Fruit fly (Drosophila melanogaster): ENCODE results near the gene Polr3D.

Gene Polr3D

DNA sequence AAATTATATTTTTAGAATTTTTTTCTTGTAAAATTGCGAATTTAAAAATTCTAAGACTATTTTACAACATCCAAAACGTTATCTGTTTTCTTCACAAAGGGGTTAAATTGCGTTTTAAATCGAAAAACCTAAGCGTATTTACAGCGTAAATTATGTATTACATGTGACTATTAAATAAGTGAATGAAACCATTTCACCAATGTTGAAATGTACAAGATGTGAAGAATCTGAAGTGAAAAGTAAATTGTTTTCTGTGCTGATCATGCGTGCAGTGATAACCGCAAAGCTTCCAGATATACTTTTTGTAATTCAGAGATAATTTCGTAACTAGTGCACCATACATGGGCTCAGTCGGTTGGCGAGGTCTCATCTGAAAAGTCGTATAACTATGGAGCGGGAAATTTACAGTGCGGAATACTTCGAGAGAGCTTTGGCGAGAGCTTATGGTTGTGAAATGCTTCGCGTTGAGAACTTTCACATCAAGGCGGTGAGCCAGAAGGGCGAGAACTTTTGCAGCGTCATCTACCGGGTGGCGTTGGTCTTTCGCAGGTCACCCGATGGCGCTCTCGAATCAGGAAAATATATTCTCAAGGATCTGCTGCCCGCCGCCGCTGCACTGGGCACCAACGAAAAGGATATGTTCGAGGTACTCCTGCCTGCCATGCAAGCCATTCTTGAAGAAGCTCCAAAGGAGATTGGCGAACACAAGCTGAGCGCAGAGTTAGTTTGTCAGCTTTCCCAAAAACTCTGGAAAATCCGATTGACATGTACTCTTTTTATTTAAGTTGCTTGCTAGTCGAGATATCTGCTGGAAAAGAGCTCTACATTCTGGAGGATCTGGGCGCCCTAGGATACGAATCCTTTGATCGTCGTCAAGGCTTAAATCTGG, 4.9 kb upstream of the Polr3D start:
- TF ChIP-seq ovo (GFP tag; optimal IDR thresholded peaks at IDR 0.05) (no peak), bab1 (GFP tag; optimal IDR thresholded peaks at IDR 0.05) (peak; percentile 79), Hr96 (GFP tag; optimal IDR thresholded peaks at IDR 0.05) (peak; percentile 13), CG7101 (tag; optimal IDR thresholded peaks at IDR 0.05) (peak; percentile 52), cic (GFP tag; optimal IDR thresholded peaks at IDR 0.05) (peak; percentile 60), CG1620 (GFP tag; optimal IDR thresholded peaks at IDR 0.05) (no peak), Crg-1 (GFP tag; optimal IDR thresholded peaks at IDR 0.05) (peak; percentile 52), tj (GFP tag; optimal IDR thresholded peaks at IDR 0.05) (no peak), pad (GFP tag; optimal IDR thresholded peaks at IDR 0.05) (peak; percentile 37), CG14711 (tag; optimal IDR thresholded peaks at IDR 0.05) (peak; percentile 45), CG33017 (tag; optimal IDR thresholded peaks at IDR 0.05) (peak; percentile 64), Mnt (GFP tag; optimal IDR thresholded peaks at IDR 0.05) (peak; percentile 49), CG11617 (GFP tag; optimal IDR thresholded peaks at IDR 0.05) (peak; percentile 75), CG12768 (GFP tag; optimal IDR thresholded peaks at IDR 0.05) (peak; percentile 64), cnc (optimal IDR thresholded peaks at IDR 0.05) (peak; percentile 31 to 85)

DNA sequence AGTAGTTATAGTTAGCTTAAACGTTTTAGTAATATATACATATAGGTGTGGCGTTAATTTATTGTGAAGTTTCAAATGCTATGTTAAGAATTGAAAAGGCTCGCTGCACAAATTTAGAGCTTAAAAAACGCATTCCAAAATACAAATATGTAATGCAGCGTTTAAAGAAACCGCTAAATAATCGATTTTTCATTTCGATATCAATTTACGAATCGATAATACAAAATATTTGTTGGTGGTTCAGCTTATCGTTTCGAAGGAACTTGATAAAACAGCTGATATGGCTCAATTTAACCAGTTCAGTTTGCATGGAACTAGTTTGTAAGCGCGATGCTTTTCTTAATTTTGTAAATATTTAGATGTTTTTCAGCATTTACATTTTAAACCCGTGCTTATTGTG, 3.3 kb upstream of the Polr3D start, which contains the start of the genes CG32195 and CG7341:
Gene CG32195, plus strand, starts transcription at position 291 of the 400 bp plus-strand sequence.
Gene CG7341, plus strand, starts transcription at position 291 of the 400 bp plus-strand sequence.
- TF ChIP-seq kay (GFP tag; ENCODE audit: borderline replicate concordance) (no peak), tj (GFP tag; optimal IDR thresholded peaks at IDR 0.05) (peak; percentile 2)

DNA sequence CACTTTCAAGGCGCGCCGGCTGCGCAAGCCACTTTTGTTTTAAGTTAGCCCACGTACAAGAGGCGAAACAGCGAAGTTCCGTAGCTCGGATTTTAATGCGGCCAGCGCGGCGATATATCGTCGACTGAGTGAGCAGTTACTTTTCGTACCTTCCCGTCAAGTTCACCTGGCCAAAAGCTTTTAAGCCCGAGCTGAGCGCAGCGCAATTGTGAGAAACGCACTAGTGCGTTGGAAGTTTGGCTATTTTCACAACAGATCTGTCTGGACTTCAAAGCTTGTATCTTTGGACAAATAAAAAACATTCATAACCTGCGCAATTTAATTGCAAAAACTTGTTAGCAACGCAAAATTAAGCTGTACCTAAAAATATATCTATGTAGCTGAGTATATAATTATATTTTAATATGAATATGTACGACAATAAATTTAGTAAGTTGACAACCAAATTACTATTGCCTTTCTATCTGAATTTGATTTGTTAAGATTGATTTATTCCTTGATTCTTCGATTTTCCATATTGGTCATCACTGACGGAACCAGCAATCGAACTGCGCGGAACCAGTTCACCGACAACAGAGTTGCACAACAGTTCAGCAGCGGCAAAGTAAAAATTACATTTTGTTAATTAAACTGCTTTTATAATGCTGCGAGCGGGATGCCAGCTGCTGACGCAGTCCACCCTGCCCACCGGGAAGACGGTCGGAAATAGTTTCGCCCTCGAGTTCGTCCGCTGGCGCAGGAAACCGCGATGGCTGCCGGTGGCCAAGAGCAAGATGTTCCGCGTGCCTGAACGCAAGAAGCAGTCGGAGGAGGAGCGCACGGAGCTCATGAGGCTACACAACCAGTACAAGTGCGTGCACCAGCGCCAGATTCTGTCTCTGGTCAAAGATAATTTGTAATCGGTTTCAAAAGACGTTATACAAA, 3.1 kb downstream of the Polr3D start, which contains the start of the genes CG13698 and mRpS26:
Gene CG13698, minus strand, starts transcription at position 129 of the 924 bp plus-strand sequence.
Gene mRpS26, plus strand, starts transcription at position 559 of the 924 bp plus-strand sequence.
- peak; percentile 73 for TF ChIP-seq toe (GFP tag; optimal IDR thresholded peaks at IDR 0.05)
- no peak for TF ChIP-seq CG5204 (GFP tag; optimal IDR thresholded peaks at IDR 0.05)
- TF ChIP-seq CG14711 (tag; optimal IDR thresholded peaks at IDR 0.05), result peak; percentile 78
- TF ChIP-seq pad (GFP tag; optimal IDR thresholded peaks at IDR 0.05), result peak; percentile 59
- peak; percentile 82 for TF ChIP-seq CG7045 (GFP tag; optimal IDR thresholded peaks at IDR 0.05)
- peak; percentile 89 for TF ChIP-seq CG12768 (GFP tag; optimal IDR thresholded peaks at IDR 0.05)
- peak; percentile 22 for TF ChIP-seq Mnt (GFP tag; optimal IDR thresholded peaks at IDR 0.05)
- no peak for TF ChIP-seq cic (GFP tag; optimal IDR thresholded peaks at IDR 0.05)
- no peak for TF ChIP-seq Hr96 (GFP tag; optimal IDR thresholded peaks at IDR 0.05)
- TF ChIP-seq tj (GFP tag; optimal IDR thresholded peaks at IDR 0.05), result peak; percentile 92
- peak; percentile 80 for TF ChIP-seq CG33017 (tag; optimal IDR thresholded peaks at IDR 0.05)
- peak; percentile 15 for TF ChIP-seq ovo (GFP tag; optimal IDR thresholded peaks at IDR 0.05)
- peak; percentile 79 for TF ChIP-seq CG7101 (tag; optimal IDR thresholded peaks at IDR 0.05)
- TF ChIP-seq Clk (GFP tag; optimal IDR thresholded peaks at IDR 0.05), result peak; percentile 34
- TF ChIP-seq Crg-1 (GFP tag; optimal IDR thresholded peaks at IDR 0.05), result peak; percentile 46
- TF ChIP-seq CG1620 (GFP tag; optimal IDR thresholded peaks at IDR 0.05), result peak; percentile 58
- TF ChIP-seq bab1 (GFP tag; optimal IDR thresholded peaks at IDR 0.05), result peak; percentile 66
- peak; percentile 81 for TF ChIP-seq CG11617 (GFP tag; optimal IDR thresholded peaks at IDR 0.05)
- TF ChIP-seq kay (GFP tag; ENCODE audit: borderline replicate concordance), result no peak
- no peak for TF ChIP-seq cnc (optimal IDR thresholded peaks at IDR 0.05)

DNA sequence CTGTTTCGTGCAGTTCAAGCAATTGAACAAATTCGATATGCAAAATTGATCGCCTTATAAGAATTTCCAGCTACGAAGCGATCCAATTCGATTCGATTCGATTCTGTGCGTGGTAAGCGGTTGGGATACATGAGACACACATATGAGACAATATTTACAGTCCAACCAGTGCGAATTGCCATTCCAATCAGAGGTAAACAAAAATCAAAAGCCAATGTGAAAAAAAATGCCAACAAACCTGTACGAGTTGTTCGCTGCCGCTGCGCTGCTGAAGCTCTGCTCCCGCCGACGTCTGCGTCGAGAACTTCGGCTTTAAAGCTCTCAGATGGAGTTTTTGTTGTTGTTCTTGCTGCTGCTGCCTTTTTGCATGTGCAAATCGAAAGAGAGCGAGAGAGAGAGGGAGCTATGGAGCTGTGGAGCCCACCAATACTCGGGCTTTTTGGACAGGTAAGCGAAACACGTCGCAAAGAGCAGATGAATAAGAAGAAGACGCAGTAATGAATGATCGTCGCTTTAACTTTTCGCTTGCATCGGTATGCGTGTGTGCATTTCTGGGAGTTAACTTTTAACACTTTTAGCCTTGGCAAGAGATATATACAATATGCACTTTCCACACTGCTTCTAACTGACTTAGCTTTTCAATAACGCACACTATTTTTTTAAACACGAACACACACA, 3.9 kb downstream of the Polr3D start:
- TF ChIP-seq CG33017 (tag; optimal IDR thresholded peaks at IDR 0.05) (no peak), CG7045 (GFP tag; optimal IDR thresholded peaks at IDR 0.05) (no peak), Crg-1 (GFP tag; optimal IDR thresholded peaks at IDR 0.05) (no peak), ovo (GFP tag; optimal IDR thresholded peaks at IDR 0.05) (no peak), toe (GFP tag; optimal IDR thresholded peaks at IDR 0.05) (no peak), kay (GFP tag; ENCODE audit: borderline replicate concordance) (no peak), Hr96 (GFP tag; optimal IDR thresholded peaks at IDR 0.05) (no peak), CG11617 (GFP tag; optimal IDR thresholded peaks at IDR 0.05) (no peak), cic (GFP tag; optimal IDR thresholded peaks at IDR 0.05) (peak; percentile 39), tj (GFP tag; optimal IDR thresholded peaks at IDR 0.05) (peak; percentile 96), CG5204 (GFP tag; optimal IDR thresholded peaks at IDR 0.05) (no peak)

DNA sequence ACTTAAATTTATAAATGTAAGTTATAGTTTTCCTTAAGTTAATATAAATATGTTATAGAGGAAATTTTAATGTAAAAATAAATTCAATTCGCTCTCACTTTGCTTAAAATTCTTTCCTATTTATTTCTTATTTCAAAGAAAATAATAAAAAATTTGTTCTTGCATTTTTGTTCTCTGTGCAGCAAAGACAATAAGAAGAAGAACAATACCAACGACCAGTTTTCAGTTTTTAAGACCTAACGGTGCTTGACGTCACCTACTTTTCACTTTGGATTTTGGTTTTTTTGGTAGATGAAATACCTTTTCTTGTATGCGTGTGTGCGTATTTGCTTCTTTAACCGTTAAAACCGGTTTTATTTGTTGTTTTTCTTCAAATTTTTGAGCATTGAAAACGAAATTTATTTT, 7.2 kb downstream of the Polr3D start:
- TF ChIP-seq Mnt (GFP tag; optimal IDR thresholded peaks at IDR 0.05) (no peak), kay (GFP tag; ENCODE audit: borderline replicate concordance) (no peak), CG12768 (GFP tag; optimal IDR thresholded peaks at IDR 0.05) (no peak), CG1620 (GFP tag; optimal IDR thresholded peaks at IDR 0.05) (no peak), CG11617 (GFP tag; optimal IDR thresholded peaks at IDR 0.05) (no peak)
